Worm (Caenorhabditis elegans): ENCODE measurements around the gene dpy-27.

- TF ChIP-seq unc-62 (GFP tag; optimal IDR thresholded peaks at IDR 0.05) (peak; percentile 52), elt-1 (tag; optimal IDR thresholded peaks at IDR 0.05; ENCODE audit: borderline replicate concordance, insufficient read depth) (no peak), elt-3 (tag; optimal IDR thresholded peaks at IDR 0.05) (no peak)
These were observed 37.7 kb downstream of the dpy-27 start for ce11 chrIII:3781827-3782226.

Data from whole organism, mixed stage, embryonic.